Worm (Caenorhabditis elegans) whole organism, mixed stage, embryonic: ENCODE data around the gene C28F5.1.

Source experiments
- blmp-1 ChIP-seq: fragments of 150-350 bp; optimal IDR thresholded peaks from 2 replicates; lab custom pipeline; 2014; ENCODE audit warnings: missing biosample characterization, missing genetic modification characterization
- ceh-39 ChIP-seq: fragments of 150-350 bp; optimal IDR thresholded peaks from 2 replicates; lab custom pipeline; 2014; ENCODE audit warnings: missing biosample characterization, missing genetic modification characterization
- lin-32 ChIP-seq: fragments of 200-800 bp; sonication (Bioruptor generic); optimal IDR thresholded peaks from 2 replicates; lab custom pipeline; 2018; ENCODE audit warnings: mild to moderate bottlenecking, missing genetic modification characterization, missing compliant biosample characterization
- mep-1 ChIP-seq: fragments of 150-350 bp; optimal IDR thresholded peaks from 2 replicates; lab custom pipeline; 2017; ENCODE audit warnings: missing biosample characterization, missing genetic modification reagents, missing genetic modification characterization, inconsistent platforms
- nhr-237 ChIP-seq: fragments of 150-350 bp; optimal IDR thresholded peaks from 2 replicates; lab custom pipeline; 2014; ENCODE audit warnings: missing biosample characterization, missing genetic modification characterization
- tbx-8 ChIP-seq: fragments of 200-800 bp; sonication (Bioruptor generic); optimal IDR thresholded peaks from 2 replicates; lab custom pipeline; 2018; ENCODE audit warnings: mild to moderate bottlenecking, missing genetic modification characterization, moderate library complexity, missing compliant biosample characterization
- ztf-11 ChIP-seq: fragments of 150-350 bp; optimal IDR thresholded peaks from 2 replicates; lab custom pipeline; 2014; ENCODE audit warnings: missing biosample characterization, missing genetic modification characterization

ce11 chrII:7458706-7459105, 46.4 kb upstream of the C28F5.1 start, which contains the start of gene D1022.5:
- TF ChIP-seq mep-1 (tag; lab: Kevin White, UChicago), result no peak
- TF ChIP-seq tbx-8 (GFP tag; lab: Kevin White, UChicago), result no peak
- no peak for TF ChIP-seq blmp-1 (tag; lab: Kevin White, UChicago)
- TF ChIP-seq nhr-237 (tag; lab: Kevin White, UChicago), result no peak
- no peak for TF ChIP-seq ztf-11 (tag; lab: Kevin White, UChicago)
- TF ChIP-seq lin-32 (GFP tag; lab: Kevin White, UChicago), result no peak
- no peak for TF ChIP-seq ceh-39 (tag; lab: Kevin White, UChicago)
